Worm (Caenorhabditis elegans) whole organism, L4 larva: ENCODE measurements around the gene T02H6.5.

Experiments
- ama-1 ChIP-seq: fragments of 150-350 bp; optimal IDR thresholded peaks from 2 replicates; lab custom pipeline; 2014; ENCODE audit warnings: inconsistent platforms, mixed read lengths
- ceh-82 ChIP-seq: sonication (generic microtip); optimal IDR thresholded peaks from 2 replicates; lab custom pipeline; 2017; ENCODE audit warnings: missing biosample characterization, missing genetic modification characterization
- egl-43 ChIP-seq: fragments of 200-800 bp; sonication (Bioruptor generic); IDR thresholded peaks from 2 replicates; pipeline ENCODE4 v1.3.6; 2022; ENCODE audit warnings: missing genetic modification reagents, missing genetic modification characterization, missing compliant biosample characterization
- lin-38 ChIP-seq: fragments of 200-800 bp; sonication (Bioruptor generic); IDR thresholded peaks from 2 replicates; pipeline ENCODE4 v1.3.6; 2022; ENCODE audit warnings: missing genetic modification reagents, missing genetic modification characterization, missing compliant biosample characterization
- mdl-1 ChIP-seq, 2 experiments: fragments of 150-350 bp in 1 of 2; sonication (generic microtip) in 1 of 2; optimal IDR thresholded peaks; 2 replicates each; lab custom pipeline; 2014 to 2017; ENCODE audit warnings: missing biosample characterization in 2 of 2, missing genetic modification characterization in 2 of 2
- nhr-77 ChIP-seq: fragments of 150-350 bp; optimal IDR thresholded peaks from 2 replicates; lab custom pipeline; 2014; ENCODE audit warnings: missing biosample characterization, missing genetic modification characterization
- snpc-4 ChIP-seq: fragments of 150-350 bp; optimal IDR thresholded peaks from 2 replicates; lab custom pipeline; 2014; ENCODE audit warnings: missing biosample characterization, missing genetic modification characterization
- unc-62 ChIP-seq, 3 experiments: fragments of 150-350 bp in 1 of 3; sonication (generic microtip); optimal IDR thresholded peaks in 2 of 3; peaks in 1 of 3; 1 replicate in 1 of 3; 2 replicates in 2 of 3; lab custom pipeline; 2014 to 2017; ENCODE audit warnings: missing biosample characterization in 3 of 3, missing genetic modification characterization in 3 of 3, missing genetic modification reagents in 3 of 3, missing genotype in 1 of 3

DNA sequence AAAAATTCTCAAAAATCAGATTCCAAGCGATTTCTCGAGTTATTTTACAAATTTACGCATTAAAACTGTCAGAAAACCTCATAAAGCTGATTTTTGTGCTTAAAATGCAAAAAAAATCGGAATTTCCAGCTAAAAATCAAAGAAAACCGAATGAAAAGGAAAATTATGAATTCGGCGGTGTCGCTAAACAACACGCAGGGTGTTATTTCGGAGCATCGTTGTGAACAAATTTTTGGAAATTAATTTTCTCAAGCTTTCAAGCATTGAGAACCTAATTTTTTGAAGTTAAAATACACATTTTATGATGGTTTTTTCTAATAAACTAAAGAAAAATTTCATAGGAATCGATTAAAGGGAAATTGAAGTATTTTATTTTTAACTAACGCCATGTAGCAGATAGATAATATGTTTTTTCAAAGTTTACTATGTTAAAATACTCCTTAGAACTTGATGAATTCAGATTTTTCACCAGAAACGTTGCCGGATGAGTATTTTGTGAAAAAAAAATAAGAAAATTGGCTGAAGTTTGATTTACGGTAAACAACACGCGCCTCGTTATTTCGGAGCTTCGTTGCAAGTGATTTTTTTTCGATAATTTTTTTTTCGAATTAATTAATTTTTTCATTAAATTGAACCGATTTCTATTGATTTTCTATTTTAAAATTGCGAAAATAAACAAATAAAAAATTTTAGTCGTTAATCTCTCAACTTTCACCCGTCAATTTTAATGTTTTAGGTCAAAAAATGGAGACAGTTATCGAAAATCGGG lies 16.6 kb downstream of the T02H6.5 start, which contains the start of gene thoc-1:
- TF ChIP-seq mdl-1 (tag; optimal IDR thresholded peaks at IDR 0.05; lab: Kevin White, UChicago): no peak
- no peak for TF ChIP-seq nhr-77
- no peak for TF ChIP-seq lin-38
- no peak for TF ChIP-seq unc-62 (GFP tag; optimal IDR thresholded peaks at IDR 0.05 in 1 of 2; lab: Kevin White, UChicago)
- no peak for TF ChIP-seq unc-62 (tag; optimal IDR thresholded peaks at IDR 0.05; lab: Kevin White, UChicago)
- TF ChIP-seq ama-1: no peak
- no peak for TF ChIP-seq ceh-82 (tag; lab: Kevin White, UChicago)
- no peak for TF ChIP-seq snpc-4
- no peak for TF ChIP-seq egl-43 (GFP tag; lab: Robert Waterston, UW)
